Worm (Caenorhabditis elegans): ENCODE measurements around the gene nhr-155.

DNA sequence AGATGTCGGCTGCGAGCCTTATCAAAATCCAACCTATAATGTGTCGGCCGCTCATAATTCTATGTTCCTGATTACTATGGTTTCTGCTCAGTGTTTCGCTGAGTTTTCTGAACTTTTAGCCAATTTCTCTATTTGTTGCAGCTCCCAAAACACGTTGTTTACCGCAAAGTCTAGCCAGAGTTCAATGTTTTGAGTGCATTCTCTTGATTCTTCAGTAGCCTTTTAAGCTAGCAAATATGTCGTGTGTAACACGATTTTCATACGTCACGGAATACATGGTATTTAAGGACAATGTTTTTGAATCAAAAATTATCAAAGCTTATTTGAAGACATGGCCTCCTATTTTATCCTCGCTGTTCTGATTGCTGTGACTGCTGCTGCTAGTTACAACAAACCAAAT is 34.1 kb upstream of the nhr-155 start, which contains the start of gene srlf-19:
- TF ChIP-seq ceh-82 (tag; optimal IDR thresholded peaks at IDR 0.05) (no peak), zag-1 (tag; optimal IDR thresholded peaks at IDR 0.05) (no peak), ama-1 (optimal IDR thresholded peaks at IDR 0.05) (no peak), lin-13 (GFP tag; optimal IDR thresholded peaks at IDR 0.05) (no peak), unc-62 (GFP tag; optimal IDR thresholded peaks at IDR 0.05) (no peak), aly-2 (tag; optimal IDR thresholded peaks at IDR 0.05) (no peak), nhr-11 (tag; optimal IDR thresholded peaks at IDR 0.05) (no peak), elt-3 (tag; optimal IDR thresholded peaks at IDR 0.05) (no peak), lin-11 (tag; optimal IDR thresholded peaks at IDR 0.05) (no peak), nhr-77 (tag; optimal IDR thresholded peaks at IDR 0.05) (no peak), alr-1 (tag; optimal IDR thresholded peaks at IDR 0.05) (no peak), nhr-21 (tag; optimal IDR thresholded peaks at IDR 0.05) (no peak), nhr-129 (tag; optimal IDR thresholded peaks at IDR 0.05) (no peak)
